Fruit fly (Drosophila melanogaster) whole organism, embryonic: ENCODE results near the gene CG33293.

Experiments
- Antp ChIP-seq: fragments of 200-800 bp; sonication (Bioruptor generic); optimal IDR thresholded peaks from 3 replicates; lab custom pipeline; 2016; ENCODE audit warnings: missing biosample characterization, missing genetic modification characterization
- CG10274 ChIP-seq: fragments of 200-800 bp; sonication (Bioruptor generic); optimal IDR thresholded peaks from 3 replicates; lab custom pipeline; 2017; ENCODE audit warnings: missing biosample characterization, mild to moderate bottlenecking, missing genetic modification characterization
- CG11398 ChIP-seq: fragments of 200-800 bp; sonication (Bioruptor generic); optimal IDR thresholded peaks from 2 replicates; lab custom pipeline; 2016; ENCODE audit warnings: missing biosample characterization, missing genetic modification characterization
- CG12299 ChIP-seq: fragments of 200-800 bp; sonication (Bioruptor generic); optimal IDR thresholded peaks from 2 replicates; lab custom pipeline; 2018; ENCODE audit warnings: missing biosample characterization, mild to moderate bottlenecking, missing genetic modification characterization
- CG14667 ChIP-seq: fragments of 200-800 bp; sonication (Bioruptor generic); IDR thresholded peaks from 2 replicates; pipeline ENCODE4 v1.3.6; 2022; ENCODE audit warnings: missing biosample characterization, missing genetic modification characterization
- CG15601 ChIP-seq: fragments of 200-800 bp; sonication (Bioruptor generic); optimal IDR thresholded peaks from 3 replicates; lab custom pipeline; 2019; ENCODE audit warnings: missing biosample characterization, mild to moderate bottlenecking, missing genetic modification characterization, moderate library complexity
- CG1647 ChIP-seq: fragments of 200-800 bp; sonication (Bioruptor generic); optimal IDR thresholded peaks from 3 replicates; lab custom pipeline; 2016; ENCODE audit warnings: missing biosample characterization, missing genetic modification characterization
- CG17186 ChIP-seq: fragments of 200-800 bp; sonication (Bioruptor generic); optimal IDR thresholded peaks from 3 replicates; lab custom pipeline; 2017; ENCODE audit warnings: missing biosample characterization, missing genetic modification reagents, missing genetic modification characterization
- CG18476 ChIP-seq: fragments of 200-800 bp; sonication (Bioruptor generic); optimal IDR thresholded peaks from 2 replicates; lab custom pipeline; 2016; ENCODE audit warnings: missing biosample characterization, mild to moderate bottlenecking, missing genetic modification characterization
- CG31365 ChIP-seq: fragments of 200-800 bp; sonication (Bioruptor generic); optimal IDR thresholded peaks from 2 replicates; lab custom pipeline; 2018; ENCODE audit warnings: missing biosample characterization, mild to moderate bottlenecking, missing genetic modification characterization
- CG4404 ChIP-seq: fragments of 200-800 bp; sonication (Bioruptor generic); IDR thresholded peaks from 2 replicates; pipeline ENCODE4 v1.3.6; 2022; ENCODE audit warnings: missing biosample characterization, missing genetic modification characterization
- CG4424 ChIP-seq: fragments of 200-800 bp; sonication (Bioruptor generic); optimal IDR thresholded peaks from 3 replicates; lab custom pipeline; 2016; ENCODE audit warnings: missing biosample characterization, missing genetic modification characterization
- CG6689 ChIP-seq: fragments of 200-800 bp; sonication (Bioruptor generic); IDR thresholded peaks from 2 replicates; pipeline ENCODE4 v1.3.6; 2022; ENCODE audit warnings: missing biosample characterization, missing genetic modification characterization
- CG7928 ChIP-seq: fragments of 200-800 bp; sonication (Bioruptor generic); optimal IDR thresholded peaks from 2 replicates; lab custom pipeline; 2017; ENCODE audit warnings: missing biosample characterization, mild to moderate bottlenecking, missing genetic modification characterization
- CTCF ChIP-seq: fragments of 200-800 bp; sonication (Bioruptor generic); optimal IDR thresholded peaks from 2 replicates; lab custom pipeline; 2017; ENCODE audit warnings: missing biosample characterization, mild to moderate bottlenecking, missing genetic modification characterization, moderate library complexity
- D19B ChIP-seq: fragments of 200-800 bp; sonication (Bioruptor generic); optimal IDR thresholded peaks from 2 replicates; lab custom pipeline; 2017; ENCODE audit warnings: missing biosample characterization, mild to moderate bottlenecking, missing genetic modification characterization
- Dip3 ChIP-seq: fragments of 200-800 bp; sonication (Bioruptor generic); optimal IDR thresholded peaks from 3 replicates; lab custom pipeline; 2016; ENCODE audit warnings: missing biosample characterization, missing genetic modification characterization
- Dref ChIP-seq: fragments of 200-800 bp; sonication (Bioruptor generic); IDR thresholded peaks from 2 replicates; pipeline ENCODE4 v1.3.6; 2022; ENCODE audit warnings: missing biosample characterization, missing genetic modification characterization
- Drgx ChIP-seq: fragments of 200-800 bp; sonication (Bioruptor generic); IDR thresholded peaks from 2 replicates; pipeline ENCODE4 v1.3.6; 2022; ENCODE audit warnings: missing biosample characterization, missing genetic modification characterization
- Fer3 ChIP-seq: fragments of 200-800 bp; sonication (Bioruptor generic); optimal IDR thresholded peaks from 2 replicates; lab custom pipeline; 2018; ENCODE audit warnings: missing biosample characterization, mild to moderate bottlenecking, missing genetic modification characterization, moderate library complexity
- HHEX ChIP-seq: fragments of 200-800 bp; sonication (Bioruptor generic); optimal IDR thresholded peaks from 3 replicates; lab custom pipeline; 2017; ENCODE audit warnings: missing biosample characterization, mild to moderate bottlenecking, missing genetic modification characterization, missing genetic modification reagents
- Hr3 ChIP-seq: fragments of 200-800 bp; sonication (Bioruptor generic); optimal IDR thresholded peaks from 3 replicates; lab custom pipeline; 2016; ENCODE audit warnings: missing biosample characterization, missing genetic modification characterization
- Lpt ChIP-seq: fragments of >200 bp; optimal IDR thresholded peaks from 2 replicates; lab custom pipeline; 2018; ENCODE audit warnings: missing biosample characterization, missing genetic modification characterization
- MBD-R2 ChIP-seq: fragments of 200-800 bp; sonication (Bioruptor generic); IDR thresholded peaks from 2 replicates; pipeline ENCODE4 v1.3.6; 2022; ENCODE audit warnings: missing biosample characterization, missing genetic modification characterization
- MESR4 ChIP-seq: fragments of 200-800 bp; sonication (Bioruptor generic); optimal IDR thresholded peaks from 2 replicates; lab custom pipeline; 2018; ENCODE audit warnings: missing biosample characterization, mild to moderate bottlenecking, missing genetic modification characterization, moderate library complexity
- Pdp1 ChIP-seq, 2 experiments: fragments of 200-800 bp; sonication (Bioruptor generic); optimal IDR thresholded peaks; 3 replicates each; lab custom pipeline; 2016; ENCODE audit warnings: missing biosample characterization in 2 of 2, missing genetic modification characterization in 2 of 2, mild to moderate bottlenecking in 1 of 2, moderate library complexity in 1 of 2
- Side ChIP-seq: fragments of 200-800 bp; sonication (Bioruptor generic); optimal IDR thresholded peaks from 2 replicates; lab custom pipeline; 2016; ENCODE audit warnings: missing biosample characterization, missing genetic modification characterization
- Spps ChIP-seq: fragments of 200-800 bp; sonication (Bioruptor generic); optimal IDR thresholded peaks from 2 replicates; lab custom pipeline; 2018; ENCODE audit warnings: missing biosample characterization, mild to moderate bottlenecking, missing genetic modification characterization
- Tbp ChIP-seq: fragments of >200 bp; optimal IDR thresholded peaks from 2 replicates; lab custom pipeline; 2018; ENCODE audit warnings: missing biosample characterization, missing genetic modification characterization
- ab ChIP-seq: fragments of 200-800 bp; sonication (Bioruptor generic); optimal IDR thresholded peaks from 2 replicates; lab custom pipeline; 2016; ENCODE audit warnings: missing biosample characterization, missing genetic modification characterization
- az2 ChIP-seq: fragments of 200-800 bp; sonication (Bioruptor generic); optimal IDR thresholded peaks from 3 replicates; lab custom pipeline; 2016; ENCODE audit warnings: missing biosample characterization, missing genetic modification characterization
- bab2 ChIP-seq: fragments of 200-800 bp; sonication (Bioruptor generic); optimal IDR thresholded peaks from 2 replicates; lab custom pipeline; 2016; ENCODE audit warnings: missing biosample characterization, missing genetic modification characterization
- bbx ChIP-seq: fragments of 200-800 bp; sonication (Bioruptor generic); IDR thresholded peaks from 2 replicates; pipeline ENCODE4 v1.3.6; 2022; ENCODE audit warnings: missing biosample characterization, missing genetic modification characterization; ENCODE audit not compliant: partially characterized antibody
- chif ChIP-seq, 2 experiments: fragments of 200-800 bp; sonication (Bioruptor generic); optimal IDR thresholded peaks; 3 replicates each; lab custom pipeline; 2016; ENCODE audit warnings: missing biosample characterization in 2 of 2, missing genetic modification characterization in 2 of 2
- chn ChIP-seq: fragments of 200-800 bp; sonication (Bioruptor generic); optimal IDR thresholded peaks from 2 replicates; lab custom pipeline; 2016; ENCODE audit warnings: missing biosample characterization, missing genetic modification characterization
- croc ChIP-seq: fragments of 200-800 bp; sonication (Bioruptor generic); conservative IDR thresholded peaks from 3 replicates; pipeline ENCODE4 v1.3.6; 2022; ENCODE audit warnings: missing biosample characterization, missing genetic modification characterization
- emc ChIP-seq: fragments of 200-800 bp; sonication (Bioruptor generic); optimal IDR thresholded peaks from 2 replicates; lab custom pipeline; 2016; ENCODE audit warnings: missing biosample characterization, missing genetic modification characterization
- esg ChIP-seq: fragments of 200-800 bp; sonication (Bioruptor generic); conservative IDR thresholded peaks from 2 replicates; pipeline ENCODE4 v1.3.6; 2022; ENCODE audit warnings: missing biosample characterization, missing genetic modification characterization
- hkb ChIP-seq, 2 experiments: fragments of 200-800 bp in 1 of 2; fragments of >200 bp in 1 of 2; sonication (Bioruptor generic) in 1 of 2; IDR thresholded peaks in 1 of 2; optimal IDR thresholded peaks in 1 of 2; 2 replicates each; pipeline versions ENCODE4 v1.3.6 to Lab custom; 2017 to 2022; ENCODE audit warnings: missing biosample characterization in 1 of 2, missing genetic modification characterization in 1 of 2
- insv ChIP-seq, 2 experiments: fragments of 200-800 bp; sonication (Bioruptor generic); optimal IDR thresholded peaks; 3 replicates each; lab custom pipeline; 2016 to 2018; ENCODE audit warnings: missing biosample characterization in 2 of 2, missing genetic modification characterization in 2 of 2
- klu ChIP-seq: fragments of 200-800 bp; sonication (Bioruptor generic); IDR thresholded peaks from 2 replicates; pipeline ENCODE4 v1.3.6; 2022; ENCODE audit warnings: missing biosample characterization, missing genetic modification characterization
- kni ChIP-seq: fragments of 200-800 bp; sonication (Bioruptor generic); optimal IDR thresholded peaks from 3 replicates; lab custom pipeline; 2017; ENCODE audit warnings: mild to moderate bottlenecking, missing biosample characterization, missing genetic modification reagents, missing genetic modification characterization
- lbe ChIP-seq: fragments of 200-800 bp; sonication (Bioruptor generic); optimal IDR thresholded peaks from 2 replicates; lab custom pipeline; 2016; ENCODE audit warnings: missing biosample characterization, mild to moderate bottlenecking, missing genetic modification characterization
- mld ChIP-seq: fragments of 200-800 bp; sonication (Bioruptor generic); IDR thresholded peaks from 3 replicates; pipeline ENCODE4 v1.3.6; 2022; ENCODE audit warnings: missing biosample characterization, missing genetic modification characterization; ENCODE audit not compliant: partially characterized antibody
- org-1 ChIP-seq: fragments of 200-800 bp; sonication (Bioruptor generic); optimal IDR thresholded peaks from 2 replicates; lab custom pipeline; 2017; ENCODE audit warnings: missing biosample characterization, missing genetic modification characterization
- otp ChIP-seq: fragments of 200-800 bp; sonication (Bioruptor generic); IDR thresholded peaks from 3 replicates; pipeline ENCODE4, ENCODE4 v1.3.6; 2022; ENCODE audit warnings: missing biosample characterization, missing genetic modification characterization
- pb ChIP-seq: fragments of 200-800 bp; sonication (Bioruptor generic); optimal IDR thresholded peaks from 3 replicates; lab custom pipeline; 2016; ENCODE audit warnings: missing biosample characterization, missing genetic modification characterization
- pfk ChIP-seq: fragments of 200-800 bp; sonication (Bioruptor generic); optimal IDR thresholded peaks from 2 replicates; lab custom pipeline; 2018; ENCODE audit warnings: missing biosample characterization, mild to moderate bottlenecking, missing genetic modification characterization, moderate library complexity
- sob ChIP-seq: fragments of 200-800 bp; sonication (Bioruptor generic); IDR thresholded peaks from 2 replicates; pipeline ENCODE4 v1.3.6; 2022; ENCODE audit warnings: missing biosample characterization, missing genetic modification characterization
- tap ChIP-seq: fragments of 200-800 bp; optimal IDR thresholded peaks from 3 replicates; lab custom pipeline; 2019; ENCODE audit warnings: missing biosample characterization, mild to moderate bottlenecking, missing genetic modification characterization, moderate library complexity
- ttk ChIP-seq: fragments of 200-800 bp; sonication (Bioruptor generic); IDR thresholded peaks from 2 replicates; pipeline ENCODE4 v2.1.2; 2022; ENCODE audit warnings: missing biosample characterization, missing genetic modification characterization

CG33293 gene

DNA sequence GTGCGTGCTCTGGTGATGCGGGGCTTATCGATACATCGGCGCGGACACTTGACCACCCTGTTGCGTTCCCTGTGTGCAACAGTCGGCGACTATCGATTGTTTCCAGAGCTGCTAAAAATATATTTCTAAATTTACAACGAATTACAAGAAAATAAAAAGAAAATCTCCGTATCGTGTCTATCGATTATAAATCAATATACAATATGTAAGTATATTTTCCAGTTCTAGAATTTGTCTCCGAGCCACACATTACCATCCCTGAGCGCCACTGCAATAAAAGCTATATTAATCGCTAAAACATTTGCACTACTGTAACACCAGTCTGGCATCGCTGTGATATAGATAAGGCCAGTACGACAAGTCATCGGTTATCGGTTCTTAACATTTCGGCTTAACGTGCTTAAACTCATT lies 8.3 kb downstream of the CG33293 start, which contains the start of the genes Kat60 and Mms19 (continued):
- TF ChIP-seq Hr3 (GFP tag; lab: Kevin White, UChicago) (peak; percentile 62), insv (GFP tag; optimal IDR thresholded peaks at IDR 0.05; lab: Kevin White, UChicago) (peak in 1 of 2 experiments; percentile 32), hkb (optimal IDR thresholded peaks at IDR 0.05; lab: Kevin White, UChicago) (peak; percentile 89), hkb (GFP tag; IDR thresholded peaks at IDR 0.05; lab: Robert Waterston, UW) (peak; percentile 55; the same call in 1 of the 2 replicates), tap (no peak), CG18476 (GFP tag; lab: Kevin White, UChicago) (peak; percentile 76), bbx (GFP tag; lab: Robert Waterston, UW) (peak; percentile 89), CG31365 (tag; lab: Kevin White, UChicago) (no peak), ab (GFP tag; lab: Kevin White, UChicago) (no peak), Dip3 (GFP tag; lab: Kevin White, UChicago) (peak; percentile 64), MBD-R2 (GFP tag; lab: Robert Waterston, UW) (peak; percentile 58), otp (GFP tag; lab: Robert Waterston, UW) (0 out of 3 replicates have a peak, but pooled peaks have one; percentile 30), lbe (GFP tag; lab: Kevin White, UChicago) (peak; percentile 29), pb (GFP tag; lab: Kevin White, UChicago) (peak; percentile 36), croc (GFP tag; lab: Robert Waterston, UW) (peak; percentile 27; the same call in 2 of the 3 replicates), mld (GFP tag; lab: Robert Waterston, UW) (peak; percentile 80), Drgx (no peak), emc (GFP tag; lab: Kevin White, UChicago) (peak; percentile 45), org-1 (GFP tag; lab: Kevin White, UChicago) (no peak), Spps (tag; lab: Kevin White, UChicago) (no peak), Fer3 (tag; lab: Kevin White, UChicago) (peak; percentile 46), klu (GFP tag; lab: Robert Waterston, UW) (peak; percentile 44; the same call in 1 of the 2 replicates), Side (GFP tag; lab: Kevin White, UChicago) (peak; percentile 28), CG4404 (GFP tag; lab: Robert Waterston, UW) (peak; percentile 74), CG6689 (GFP tag; lab: Robert Waterston, UW) (peak; percentile 80), D19B (GFP tag; lab: Kevin White, UChicago) (peak; percentile 38), MESR4 (GFP tag; lab: Kevin White, UChicago) (no peak), CG11398 (GFP tag; lab: Kevin White, UChicago) (no peak), Lpt (GFP tag; lab: Kevin White, UChicago) (no peak), HHEX (GFP tag; lab: Kevin White, UChicago) (peak; percentile 44), kni (GFP tag; lab: Kevin White, UChicago) (peak; percentile 33), ttk (peak; percentile 58), pfk (GFP tag; lab: Kevin White, UChicago) (no peak), esg (GFP tag; lab: Robert Waterston, UW) (peak; percentile 70), Dref (GFP tag; lab: Robert Waterston, UW) (peak; percentile 92), sob (peak; percentile 81), bab2 (GFP tag; lab: Kevin White, UChicago) (peak; percentile 58), az2 (GFP tag; lab: Kevin White, UChicago) (peak; percentile 66), CG14667 (peak; percentile 66), CG4424 (no peak), CG15601 (no peak), CG1647 (peak; percentile 62), CG7928 (GFP tag; lab: Kevin White, UChicago) (peak; percentile 53), CG12299 (tag; lab: Kevin White, UChicago) (peak; percentile 34), CG17186 (peak; percentile 91), Pdp1 (GFP tag; optimal IDR thresholded peaks at IDR 0.05; lab: Kevin White, UChicago) (peak; percentile 68 to 77), Antp (GFP tag; lab: Kevin White, UChicago) (peak; percentile 47), CTCF (GFP tag; lab: Kevin White, UChicago) (no peak), chn (peak; percentile 84), Tbp (GFP tag; lab: Kevin White, UChicago) (peak; percentile 14), CG10274 (GFP tag; lab: Kevin White, UChicago) (no peak), chif (GFP tag; optimal IDR thresholded peaks at IDR 0.05; lab: Kevin White, UChicago) (peak; percentile 34 to 69)
